Worm (Caenorhabditis elegans): ENCODE results near the gene pgph-3.

DNA sequence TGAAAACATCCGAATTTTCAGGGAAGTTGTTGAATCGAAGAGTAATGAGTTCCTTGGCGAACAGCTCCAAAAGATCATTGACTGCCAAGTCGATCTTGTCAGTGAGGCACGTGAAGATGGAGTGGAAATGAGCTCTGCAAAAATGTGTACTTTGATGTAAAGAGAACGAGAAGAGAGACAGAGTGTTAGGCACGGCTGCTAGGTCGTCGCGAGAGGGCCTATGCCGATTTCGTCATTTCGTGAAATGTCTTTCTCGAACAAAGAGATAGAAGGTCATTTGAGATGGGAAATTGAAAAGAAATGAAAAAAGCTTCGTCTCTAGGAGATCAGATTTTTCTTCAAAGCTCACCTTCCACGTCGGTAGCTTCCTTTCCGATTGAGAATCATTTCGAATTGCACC, 16.3 kb upstream of the pgph-3 start:
- TF ChIP-seq ceh-82 (tag; optimal IDR thresholded peaks at IDR 0.05) (peak in 2 of 3 experiments; percentile 19 to 45), lir-3 (tag; optimal IDR thresholded peaks at IDR 0.05; ENCODE audit: poor library complexity) (no peak)

Data from whole organism, L1 larva.